Fruit fly (Drosophila melanogaster): ENCODE results near the gene CG11294.

CG11294 gene

DNA sequence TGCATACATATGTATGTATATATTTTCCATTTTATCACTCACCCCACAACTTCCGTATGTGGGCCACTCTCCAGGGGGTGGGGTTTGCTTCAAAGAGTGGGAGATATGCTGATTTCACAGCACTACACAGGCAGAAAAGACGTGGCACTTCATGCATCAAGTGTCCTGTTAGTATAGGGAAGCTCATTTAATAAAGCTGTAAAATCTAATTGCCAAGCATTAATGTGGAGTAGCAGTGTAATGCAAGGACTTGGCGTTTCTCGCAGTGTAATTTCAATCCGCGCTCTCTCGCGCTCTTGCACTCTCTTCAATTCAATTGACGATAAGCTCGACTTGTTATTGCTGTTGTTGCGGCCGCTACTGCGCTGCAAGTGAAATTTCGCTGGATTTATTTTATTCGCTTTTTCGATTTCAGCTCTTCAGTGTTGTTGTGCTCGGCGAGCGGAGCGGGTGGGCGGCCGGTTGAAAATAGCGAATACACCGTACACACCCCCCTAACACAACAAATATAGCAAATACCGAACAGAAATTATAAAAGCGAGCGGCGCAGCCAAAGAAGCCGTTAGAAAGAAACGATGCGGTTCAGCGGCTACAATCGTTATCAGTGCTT is 15.9 kb upstream of the CG11294 start, which contains the start of gene Hexo2 (continued):
- TF ChIP-seq Met (GFP tag; optimal IDR thresholded peaks at IDR 0.05) (peak; percentile 98), Lpt (GFP tag; optimal IDR thresholded peaks at IDR 0.05) (peak; percentile 98), CG1621 (tag; optimal IDR thresholded peaks at IDR 0.05) (peak; percentile 95), CG6792 (GFP tag; optimal IDR thresholded peaks at IDR 0.05) (peak; percentile 99), vri (GFP tag; optimal IDR thresholded peaks at IDR 0.05) (peak; percentile 94), CG4318 (GFP tag; optimal IDR thresholded peaks at IDR 0.05) (peak; percentile 99), CG3919 (GFP tag; optimal IDR thresholded peaks at IDR 0.05) (peak; percentile 99), Gug (GFP tag; IDR thresholded peaks at IDR 0.05) (peak; percentile 98), fd59A (GFP tag; optimal IDR thresholded peaks at IDR 0.05) (peak; percentile 91), salr (GFP tag; optimal IDR thresholded peaks at IDR 0.05) (peak; percentile 94 to 96), CG3032 (tag; optimal IDR thresholded peaks at IDR 0.05) (peak; percentile 94), Sox14 (GFP tag; optimal IDR thresholded peaks at IDR 0.05) (peak; percentile 98), Hr38 (GFP tag; optimal IDR thresholded peaks at IDR 0.05) (peak; percentile 95), CG11762 (GFP tag; optimal IDR thresholded peaks at IDR 0.05; ENCODE audit: insufficient read depth) (peak; percentile 96), CG15336 (GFP tag; IDR thresholded peaks at IDR 0.05) (peak; percentile 98), OdsH (GFP tag; optimal IDR thresholded peaks at IDR 0.05) (peak; percentile 98), Ets21C (GFP tag; optimal IDR thresholded peaks at IDR 0.05) (peak; percentile 97), dac (GFP tag; optimal IDR thresholded peaks at IDR 0.05) (peak; percentile 99), Ets96B (tag; optimal IDR thresholded peaks at IDR 0.05) (peak; percentile 92), net (GFP tag; optimal IDR thresholded peaks at IDR 0.05) (peak; percentile 98), svp (GFP tag) (peak; percentile 99), CG10631 (GFP tag; optimal IDR thresholded peaks at IDR 0.05) (peak; percentile 97), CG7368 (GFP tag; optimal IDR thresholded peaks at IDR 0.05) (peak; percentile 99), ss (GFP tag; optimal IDR thresholded peaks at IDR 0.05) (peak; percentile 86 to 90), Hr4 (GFP tag; optimal IDR thresholded peaks at IDR 0.05) (peak; percentile 99), CG16779 (tag; optimal IDR thresholded peaks at IDR 0.05) (peak; percentile 93), pdm3 (GFP tag; optimal IDR thresholded peaks at IDR 0.05) (peak; percentile 99)

- no peak for TF ChIP-seq CG11294 (GFP tag; IDR thresholded peaks at IDR 0.05)
- TF ChIP-seq fkh (GFP tag; optimal IDR thresholded peaks at IDR 0.05): peak; percentile 8
- no peak for TF ChIP-seq Ets21C (GFP tag; optimal IDR thresholded peaks at IDR 0.05)
Measured at dm6 chrX:8696106-8696595, 2.7 kb upstream of the CG11294 start.

dm6 chrX:8694823-8695492 is 1.5 kb upstream of the CG11294 start:
- TF ChIP-seq CG3032 (tag; optimal IDR thresholded peaks at IDR 0.05) (no peak), OdsH (GFP tag; optimal IDR thresholded peaks at IDR 0.05) (no peak), fkh (GFP tag; optimal IDR thresholded peaks at IDR 0.05) (no peak), CG16779 (tag; optimal IDR thresholded peaks at IDR 0.05) (no peak), Hr39 (GFP tag; optimal IDR thresholded peaks at IDR 0.05) (no peak), fd85E (GFP tag; optimal IDR thresholded peaks at IDR 0.05) (no peak), lz (GFP tag; optimal IDR thresholded peaks at IDR 0.05) (no peak), CG10631 (GFP tag; optimal IDR thresholded peaks at IDR 0.05) (no peak), CG31627 (GFP tag; optimal IDR thresholded peaks at IDR 0.05) (no peak), CG34406 (GFP tag; optimal IDR thresholded peaks at IDR 0.05) (no peak), Sox14 (GFP tag; optimal IDR thresholded peaks at IDR 0.05) (no peak), CG6854 (GFP tag; optimal IDR thresholded peaks at IDR 0.05) (no peak), Blimp-1 (GFP tag; optimal IDR thresholded peaks at IDR 0.05) (no peak), CG15336 (GFP tag; IDR thresholded peaks at IDR 0.05) (no peak), Met (GFP tag; optimal IDR thresholded peaks at IDR 0.05) (no peak), CG10669 (GFP tag; optimal IDR thresholded peaks at IDR 0.05) (no peak)

Measured in whole organism, prepupa.